Fruit fly (Drosophila melanogaster): ENCODE results near the gene CG8852.

The CG8852 gene

dm6 chr2L:3543062-3543461, 18.1 kb downstream of the CG8852 start:
- TF ChIP-seq noc (tag; optimal IDR thresholded peaks at IDR 0.05): no peak

- TF ChIP-seq noc (tag; optimal IDR thresholded peaks at IDR 0.05): no peak
Measured at dm6 chr2L:3545033-3545666, 20.2 kb downstream of the CG8852 start.

dm6 chr2L:3547512-3547911, 22.6 kb downstream of the CG8852 start:
- no peak for TF ChIP-seq noc (tag; optimal IDR thresholded peaks at IDR 0.05)

dm6 chr2L:3548879-3549278, 23.9 kb downstream of the CG8852 start:
- no peak for TF ChIP-seq noc (tag; optimal IDR thresholded peaks at IDR 0.05)

- no peak for TF ChIP-seq noc (tag; optimal IDR thresholded peaks at IDR 0.05)
Measured at dm6 chr2L:3549742-3550141, 24.8 kb downstream of the CG8852 start.

- TF ChIP-seq noc (tag; optimal IDR thresholded peaks at IDR 0.05): no peak
Measured at dm6 chr2L:3550583-3550982, 25.7 kb downstream of the CG8852 start.

dm6 chr2L:3552773-3553172, 27.8 kb downstream of the CG8852 start:
- no peak for TF ChIP-seq noc (tag; optimal IDR thresholded peaks at IDR 0.05)

- no peak for TF ChIP-seq noc (tag; optimal IDR thresholded peaks at IDR 0.05)
Measured at dm6 chr2L:3553902-3554301, 29.0 kb downstream of the CG8852 start.

dm6 chr2L:3555408-3556058, 30.6 kb downstream of the CG8852 start:
- no peak for TF ChIP-seq noc (tag; optimal IDR thresholded peaks at IDR 0.05)

- no peak for TF ChIP-seq noc (tag; optimal IDR thresholded peaks at IDR 0.05)
Measured at dm6 chr2L:3556937-3557336, 32.0 kb downstream of the CG8852 start.

dm6 chr2L:3557471-3557870, 32.5 kb downstream of the CG8852 start:
- no peak for TF ChIP-seq noc (tag; optimal IDR thresholded peaks at IDR 0.05)

dm6 chr2L:3558299-3558698, 33.4 kb downstream of the CG8852 start:
- TF ChIP-seq noc (tag; optimal IDR thresholded peaks at IDR 0.05): no peak

- TF ChIP-seq noc (tag; optimal IDR thresholded peaks at IDR 0.05): no peak
Measured at dm6 chr2L:3559647-3560046, 34.7 kb downstream of the CG8852 start.

- TF ChIP-seq noc (tag; optimal IDR thresholded peaks at IDR 0.05): no peak
Measured at dm6 chr2L:3562435-3562834, 37.5 kb downstream of the CG8852 start.

- no peak for TF ChIP-seq noc (tag; optimal IDR thresholded peaks at IDR 0.05)
Measured at dm6 chr2L:3564556-3564955, 39.6 kb downstream of the CG8852 start.

- TF ChIP-seq noc (tag; optimal IDR thresholded peaks at IDR 0.05): no peak
Measured at dm6 chr2L:3566532-3566931, 41.6 kb downstream of the CG8852 start.

- no peak for TF ChIP-seq noc (tag; optimal IDR thresholded peaks at IDR 0.05)
Measured at dm6 chr2L:3567394-3567793, 42.5 kb downstream of the CG8852 start.

dm6 chr2L:3569892-3570291, 45.0 kb downstream of the CG8852 start:
- peak; percentile 5 for TF ChIP-seq noc (tag; optimal IDR thresholded peaks at IDR 0.05)

All from whole organism, larva.